Fruit fly (Drosophila melanogaster): Measurements from ENCODE around the gene msl-3.

- TF ChIP-seq EcR (GFP tag; optimal IDR thresholded peaks at IDR 0.05) (no peak), Dll (optimal IDR thresholded peaks at IDR 0.05) (no peak)
Measured at dm6 chr3L:7096530-7096929, 28.8 kb downstream of the msl-3 start.
